Fruit fly (Drosophila melanogaster): ENCODE measurements around the gene dally.

The dally gene

dm6 chr3L:8825030-8825407 is 2.3 kb upstream of the dally start:
- no peak for TF ChIP-seq CG12768 (GFP tag; optimal IDR thresholded peaks at IDR 0.05)
- no peak for TF ChIP-seq kay (GFP tag; ENCODE audit: borderline replicate concordance)
- no peak for TF ChIP-seq cic (GFP tag; optimal IDR thresholded peaks at IDR 0.05)
- no peak for TF ChIP-seq Crg-1 (GFP tag; optimal IDR thresholded peaks at IDR 0.05)
- no peak for TF ChIP-seq CG33017 (tag; optimal IDR thresholded peaks at IDR 0.05)
- TF ChIP-seq bab1 (GFP tag; optimal IDR thresholded peaks at IDR 0.05) = no peak

dm6 chr3L:8825560-8825959 is 1.7 kb upstream of the dally start:
- no peak for TF ChIP-seq CG7045 (GFP tag; optimal IDR thresholded peaks at IDR 0.05)

dm6 chr3L:8826038-8826437 is 1.3 kb upstream of the dally start:
- TF ChIP-seq Clk (GFP tag; optimal IDR thresholded peaks at IDR 0.05) (no peak), Mnt (GFP tag; optimal IDR thresholded peaks at IDR 0.05) (no peak), cnc (optimal IDR thresholded peaks at IDR 0.05) (no peak), toe (GFP tag; optimal IDR thresholded peaks at IDR 0.05) (no peak), CG14711 (tag; optimal IDR thresholded peaks at IDR 0.05) (no peak)

dm6 chr3L:8827868-8828159 is 509 bp downstream of the dally start:
- TF ChIP-seq tj (GFP tag; optimal IDR thresholded peaks at IDR 0.05) = no peak
- no peak for TF ChIP-seq Crg-1 (GFP tag; optimal IDR thresholded peaks at IDR 0.05)
- no peak for TF ChIP-seq CG12768 (GFP tag; optimal IDR thresholded peaks at IDR 0.05)
- no peak for TF ChIP-seq bab1 (GFP tag; optimal IDR thresholded peaks at IDR 0.05)
- no peak for TF ChIP-seq CG11617 (GFP tag; optimal IDR thresholded peaks at IDR 0.05)
- no peak for TF ChIP-seq CG33017 (tag; optimal IDR thresholded peaks at IDR 0.05)
- no peak for TF ChIP-seq kay (GFP tag; ENCODE audit: borderline replicate concordance)
- no peak for TF ChIP-seq CG7101 (tag; optimal IDR thresholded peaks at IDR 0.05)
- no peak for TF ChIP-seq cic (GFP tag; optimal IDR thresholded peaks at IDR 0.05)
- TF ChIP-seq ovo (GFP tag; optimal IDR thresholded peaks at IDR 0.05) = no peak
- no peak for TF ChIP-seq CG1620 (GFP tag; optimal IDR thresholded peaks at IDR 0.05)

- no peak for TF ChIP-seq CG12768 (GFP tag; optimal IDR thresholded peaks at IDR 0.05)
- no peak for TF ChIP-seq cic (GFP tag; optimal IDR thresholded peaks at IDR 0.05)
- TF ChIP-seq CG7101 (tag; optimal IDR thresholded peaks at IDR 0.05) = no peak
- TF ChIP-seq kay (GFP tag; ENCODE audit: borderline replicate concordance) = no peak
- no peak for TF ChIP-seq CG1620 (GFP tag; optimal IDR thresholded peaks at IDR 0.05)
- no peak for TF ChIP-seq Clk (GFP tag; optimal IDR thresholded peaks at IDR 0.05)
- TF ChIP-seq CG14711 (tag; optimal IDR thresholded peaks at IDR 0.05) = no peak
- TF ChIP-seq ovo (GFP tag; optimal IDR thresholded peaks at IDR 0.05) = no peak
- no peak for TF ChIP-seq toe (GFP tag; optimal IDR thresholded peaks at IDR 0.05)
- no peak for TF ChIP-seq pad (GFP tag; optimal IDR thresholded peaks at IDR 0.05)
Observed at dm6 chr3L:8829572-8829971, 2.3 kb downstream of the dally start.

- TF ChIP-seq pad (GFP tag; optimal IDR thresholded peaks at IDR 0.05) = no peak
- TF ChIP-seq tj (GFP tag; optimal IDR thresholded peaks at IDR 0.05) = peak; percentile 23
- TF ChIP-seq bab1 (GFP tag; optimal IDR thresholded peaks at IDR 0.05) = no peak
- TF ChIP-seq CG5204 (GFP tag; optimal IDR thresholded peaks at IDR 0.05) = no peak
- no peak for TF ChIP-seq CG1620 (GFP tag; optimal IDR thresholded peaks at IDR 0.05)
- no peak for TF ChIP-seq CG7045 (GFP tag; optimal IDR thresholded peaks at IDR 0.05)
- peak; percentile 67 for TF ChIP-seq kay (GFP tag; ENCODE audit: borderline replicate concordance)
- no peak for TF ChIP-seq CG11617 (GFP tag; optimal IDR thresholded peaks at IDR 0.05)
- TF ChIP-seq CG14711 (tag; optimal IDR thresholded peaks at IDR 0.05) = no peak
- no peak for TF ChIP-seq ovo (GFP tag; optimal IDR thresholded peaks at IDR 0.05)
- no peak for TF ChIP-seq cic (GFP tag; optimal IDR thresholded peaks at IDR 0.05)
- TF ChIP-seq CG7101 (tag; optimal IDR thresholded peaks at IDR 0.05) = no peak
- TF ChIP-seq CG33017 (tag; optimal IDR thresholded peaks at IDR 0.05) = no peak
- TF ChIP-seq CG12768 (GFP tag; optimal IDR thresholded peaks at IDR 0.05) = no peak
- TF ChIP-seq Mnt (GFP tag; optimal IDR thresholded peaks at IDR 0.05) = no peak
- TF ChIP-seq Clk (GFP tag; optimal IDR thresholded peaks at IDR 0.05) = no peak
- TF ChIP-seq Crg-1 (GFP tag; optimal IDR thresholded peaks at IDR 0.05) = no peak
Observed at dm6 chr3L:8830017-8830702, 2.9 kb downstream of the dally start.

dm6 chr3L:8830954-8831353 is 3.6 kb downstream of the dally start:
- TF ChIP-seq CG5204 (GFP tag; optimal IDR thresholded peaks at IDR 0.05) (no peak), CG7101 (tag; optimal IDR thresholded peaks at IDR 0.05) (no peak), CG33017 (tag; optimal IDR thresholded peaks at IDR 0.05) (no peak), Crg-1 (GFP tag; optimal IDR thresholded peaks at IDR 0.05) (no peak), cic (GFP tag; optimal IDR thresholded peaks at IDR 0.05) (no peak), CG12768 (GFP tag; optimal IDR thresholded peaks at IDR 0.05) (no peak), kay (GFP tag; ENCODE audit: borderline replicate concordance) (no peak), cnc (optimal IDR thresholded peaks at IDR 0.05) (no peak), CG14711 (tag; optimal IDR thresholded peaks at IDR 0.05) (no peak), pad (GFP tag; optimal IDR thresholded peaks at IDR 0.05) (no peak), toe (GFP tag; optimal IDR thresholded peaks at IDR 0.05) (no peak), CG7045 (GFP tag; optimal IDR thresholded peaks at IDR 0.05) (no peak), Clk (GFP tag; optimal IDR thresholded peaks at IDR 0.05) (no peak), Mnt (GFP tag; optimal IDR thresholded peaks at IDR 0.05) (no peak), tj (GFP tag; optimal IDR thresholded peaks at IDR 0.05) (no peak)

Measured in whole organism, adult.